Comparison of ENCODE assay signal across 1 fruit fly cellular context in genomic region chr3R:31687782-31688181, dm6.
A peak's percentile ranks its signal among the peaks of the same experiment; 100 is the strongest.
TF ChIP-seq lines count a peak whose summit lies in the region.

No protein-coding gene starts in this region.

TF ChIP-seq in whole organism, embryonic, 481 proteins besides CTCF, POLR2A, EP300 and RAD21 (continued from another document and continues in another):
- TF ChIP-seq CG9437 (GFP tag; optimal IDR thresholded peaks at IDR 0.05; lab: Kevin White, UChicago) = no peak
- no peak for TF ChIP-seq Dp (GFP tag; optimal IDR thresholded peaks at IDR 0.05; lab: Kevin White, UChicago)
- no peak for TF ChIP-seq CG15479 (GFP tag; optimal IDR thresholded peaks at IDR 0.05; lab: Kevin White, UChicago)
- peak; percentile 32 for TF ChIP-seq CG17359 (tag; optimal IDR thresholded peaks at IDR 0.05; lab: Kevin White, UChicago)
- no peak for TF ChIP-seq Poxn (GFP tag; IDR thresholded peaks at IDR 0.05; lab: Robert Waterston, UW)
- no peak for TF ChIP-seq Neu2 (GFP tag; optimal IDR thresholded peaks at IDR 0.05; lab: Kevin White, UChicago; ENCODE audit: borderline replicate concordance)
- no peak for TF ChIP-seq HLH54F (GFP tag; optimal IDR thresholded peaks at IDR 0.05; lab: Kevin White, UChicago)
- TF ChIP-seq nom (GFP tag; optimal IDR thresholded peaks at IDR 0.05; lab: Kevin White, UChicago) = no peak
- TF ChIP-seq hbn (GFP tag; IDR thresholded peaks at IDR 0.05; lab: Robert Waterston, UW; ENCODE audit: partially characterized antibody) = no peak
- TF ChIP-seq Fer3 (tag; optimal IDR thresholded peaks at IDR 0.05; lab: Kevin White, UChicago) = no peak
- no peak for TF ChIP-seq CG11695 (GFP tag; IDR thresholded peaks at IDR 0.05; lab: Robert Waterston, UW)
- TF ChIP-seq Myb (GFP tag; optimal IDR thresholded peaks at IDR 0.05; lab: Kevin White, UChicago) = no peak
- TF ChIP-seq sqz (GFP tag; optimal IDR thresholded peaks at IDR 0.05; lab: Kevin White, UChicago) = no peak
- peak; percentile 69 for TF ChIP-seq vvl (GFP tag; IDR thresholded peaks at IDR 0.05; lab: Robert Waterston, UW)
- TF ChIP-seq Dip3 (GFP tag; optimal IDR thresholded peaks at IDR 0.05; lab: Kevin White, UChicago) = no peak
- TF ChIP-seq CG2712 (tag; optimal IDR thresholded peaks at IDR 0.05; lab: Kevin White, UChicago) = peak; percentile 50
- TF ChIP-seq CG4282 (GFP tag; optimal IDR thresholded peaks at IDR 0.05; lab: Kevin White, UChicago) = no peak
- no peak for TF ChIP-seq zen2 (GFP tag; IDR thresholded peaks at IDR 0.05; lab: Robert Waterston, UW; ENCODE audit: partially characterized antibody)
- peak; percentile 5 for TF ChIP-seq Nf-YB (GFP tag; optimal IDR thresholded peaks at IDR 0.05; lab: Kevin White, UChicago)
- TF ChIP-seq MBD-R2 (GFP tag; IDR thresholded peaks at IDR 0.05; lab: Robert Waterston, UW) = no peak
- TF ChIP-seq PHDP (tag; optimal IDR thresholded peaks at IDR 0.05; lab: Kevin White, UChicago) = peak; percentile 31
- TF ChIP-seq CG30403 (GFP tag; optimal IDR thresholded peaks at IDR 0.05; lab: Kevin White, UChicago) = peak; percentile 55
- no peak for TF ChIP-seq lilli (GFP tag; optimal IDR thresholded peaks at IDR 0.05; lab: Kevin White, UChicago)
- TF ChIP-seq CG8089 (GFP tag; optimal IDR thresholded peaks at IDR 0.05; lab: Kevin White, UChicago) = peak; percentile 22
- no peak for TF ChIP-seq CG8281 (tag; optimal IDR thresholded peaks at IDR 0.05; lab: Kevin White, UChicago)
- TF ChIP-seq Elba2 (GFP tag; optimal IDR thresholded peaks at IDR 0.05; lab: Kevin White, UChicago) = no peak
- TF ChIP-seq CG8765 (GFP tag; IDR thresholded peaks at IDR 0.05; lab: Robert Waterston, UW) = no peak
- no peak for TF ChIP-seq CG1647 (GFP tag; optimal IDR thresholded peaks at IDR 0.05; lab: Kevin White, UChicago)
- TF ChIP-seq CG16863 (GFP tag; optimal IDR thresholded peaks at IDR 0.05; lab: Kevin White, UChicago) = peak; percentile 47
- no peak for TF ChIP-seq CG9727 (GFP tag; optimal IDR thresholded peaks at IDR 0.05; lab: Kevin White, UChicago)
- no peak for TF ChIP-seq Stat92E (GFP tag; optimal IDR thresholded peaks at IDR 0.05; lab: Kevin White, UChicago)
- TF ChIP-seq CG2120 (GFP tag; optimal IDR thresholded peaks at IDR 0.05; lab: Kevin White, UChicago) = no peak
- TF ChIP-seq dimm (GFP tag; IDR thresholded peaks at IDR 0.05; lab: Robert Waterston, UW) = no peak
- no peak for TF ChIP-seq knrl (GFP tag; IDR thresholded peaks at IDR 0.05; lab: Robert Waterston, UW; ENCODE audit: partially characterized antibody)
- TF ChIP-seq Mad (GFP tag; optimal IDR thresholded peaks at IDR 0.05; lab: Kevin White, UChicago) = no peak
- no peak for TF ChIP-seq fu2 (GFP tag; optimal IDR thresholded peaks at IDR 0.05; lab: Kevin White, UChicago)
- no peak for TF ChIP-seq bigmax (GFP tag; optimal IDR thresholded peaks at IDR 0.05; lab: Kevin White, UChicago)
- TF ChIP-seq ttk (GFP tag; IDR thresholded peaks at IDR 0.05; lab: Robert Waterston, UW) = peak; percentile 62; the same call in 1 of the 2 replicates
- peak; percentile 15; the same call in 1 of the 2 replicates for TF ChIP-seq CG10366 (GFP tag; IDR thresholded peaks at IDR 0.05; lab: Robert Waterston, UW)
- no peak for TF ChIP-seq CG16779 (GFP tag; IDR thresholded peaks at IDR 0.05; lab: Robert Waterston, UW)
- TF ChIP-seq peb (GFP tag; IDR thresholded peaks at IDR 0.05; lab: Robert Waterston, UW) = no peak
- peak; percentile 49 for TF ChIP-seq chn (GFP tag; optimal IDR thresholded peaks at IDR 0.05; lab: Kevin White, UChicago)
- no peak for TF ChIP-seq hkb (optimal IDR thresholded peaks at IDR 0.05; lab: Kevin White, UChicago)
- TF ChIP-seq hkb (GFP tag; IDR thresholded peaks at IDR 0.05; lab: Robert Waterston, UW) = no peak
- peak; percentile 28 for TF ChIP-seq CG4820 (GFP tag; optimal IDR thresholded peaks at IDR 0.05; lab: Kevin White, UChicago)
- no peak for TF ChIP-seq CG11247 (GFP tag; IDR thresholded peaks at IDR 0.05; lab: Robert Waterston, UW)
- TF ChIP-seq D19B (GFP tag; optimal IDR thresholded peaks at IDR 0.05; lab: Kevin White, UChicago) = no peak
- no peak for TF ChIP-seq CG9215 (GFP tag; IDR thresholded peaks at IDR 0.05; lab: Robert Waterston, UW)
- no peak for TF ChIP-seq CG10274 (GFP tag; optimal IDR thresholded peaks at IDR 0.05; lab: Kevin White, UChicago)
- TF ChIP-seq usp (GFP tag; optimal IDR thresholded peaks at IDR 0.05; lab: Kevin White, UChicago) = no peak
- TF ChIP-seq bbx (GFP tag; IDR thresholded peaks at IDR 0.05; lab: Robert Waterston, UW; ENCODE audit: partially characterized antibody) = 0 out of 2 replicates have a peak, but pooled peaks have one; percentile 21
- TF ChIP-seq CG7372 (GFP tag; IDR thresholded peaks at IDR 0.05; lab: Robert Waterston, UW) = no peak
- TF ChIP-seq CG6689 (GFP tag; IDR thresholded peaks at IDR 0.05; lab: Robert Waterston, UW) = peak; percentile 37; the same call in 1 of the 2 replicates
- TF ChIP-seq aop (GFP tag; IDR thresholded peaks at IDR 0.05; lab: Robert Waterston, UW) = no peak
- no peak for TF ChIP-seq CG9797 (GFP tag; optimal IDR thresholded peaks at IDR 0.05; lab: Kevin White, UChicago)
- TF ChIP-seq gce (GFP tag; IDR thresholded peaks at IDR 0.05; lab: Robert Waterston, UW) = 0 out of 3 replicates have a peak, but pooled peaks have one; percentile 26
- no peak for TF ChIP-seq pzg (GFP tag; optimal IDR thresholded peaks at IDR 0.05; lab: Kevin White, UChicago)
- TF ChIP-seq repo (GFP tag; optimal IDR thresholded peaks at IDR 0.05; lab: Kevin White, UChicago) = no peak
- TF ChIP-seq corto (GFP tag; optimal IDR thresholded peaks at IDR 0.05; lab: Kevin White, UChicago) = no peak
- TF ChIP-seq emc (GFP tag; optimal IDR thresholded peaks at IDR 0.05; lab: Kevin White, UChicago) = no peak
- TF ChIP-seq CG32772 (GFP tag; IDR thresholded peaks at IDR 0.05; lab: Robert Waterston, UW) = peak; percentile 62; the same call in 1 of the 2 replicates
- TF ChIP-seq CG32532 (GFP tag; IDR thresholded peaks at IDR 0.05; lab: Robert Waterston, UW) = no peak
- TF ChIP-seq nerfin-2 (GFP tag; IDR thresholded peaks at IDR 0.05; lab: Robert Waterston, UW; ENCODE audit: partially characterized antibody) = no peak
- TF ChIP-seq CG11456 (GFP tag; IDR thresholded peaks at IDR 0.05; lab: Robert Waterston, UW) = no peak
- TF ChIP-seq nerfin-1 (tag; optimal IDR thresholded peaks at IDR 0.05; lab: Kevin White, UChicago) = no peak
- no peak for TF ChIP-seq CG2116 (GFP tag; optimal IDR thresholded peaks at IDR 0.05; lab: Kevin White, UChicago)
- no peak for TF ChIP-seq abd-A (tag; optimal IDR thresholded peaks at IDR 0.05; lab: Kevin White, UChicago)
- TF ChIP-seq disco-r (GFP tag; optimal IDR thresholded peaks at IDR 0.05; lab: Kevin White, UChicago) = peak; percentile 1
- no peak for TF ChIP-seq CG12071 (GFP tag; optimal IDR thresholded peaks at IDR 0.05; lab: Kevin White, UChicago)
- no peak for TF ChIP-seq Ravus (GFP tag; IDR thresholded peaks at IDR 0.05; lab: Robert Waterston, UW)
- TF ChIP-seq CG9876 (GFP tag; optimal IDR thresholded peaks at IDR 0.05; lab: Kevin White, UChicago) = no peak
- TF ChIP-seq CG17829 (tag; optimal IDR thresholded peaks at IDR 0.05; lab: Kevin White, UChicago) = peak; percentile 55
- peak; percentile 90 for TF ChIP-seq Med (GFP tag; lab: Kevin White, UChicago)
- TF ChIP-seq CG4404 (GFP tag; IDR thresholded peaks at IDR 0.05; lab: Robert Waterston, UW) = no peak
- peak; percentile 42 for TF ChIP-seq phol (tag; optimal IDR thresholded peaks at IDR 0.05; lab: Kevin White, UChicago)
- TF ChIP-seq CG2199 (GFP tag; IDR thresholded peaks at IDR 0.05; lab: Robert Waterston, UW) = no peak
- peak; percentile 13 for TF ChIP-seq Chrac-16 (GFP tag; optimal IDR thresholded peaks at IDR 0.05; lab: Kevin White, UChicago)
- no peak for TF ChIP-seq maf-S (GFP tag; optimal IDR thresholded peaks at IDR 0.05; lab: Kevin White, UChicago)
- peak; percentile 32; the same call in 1 of the 2 replicates for TF ChIP-seq lmd (GFP tag; IDR thresholded peaks at IDR 0.05; lab: Robert Waterston, UW)
- peak; percentile 57 for TF ChIP-seq Ssrp (tag; optimal IDR thresholded peaks at IDR 0.05; lab: Kevin White, UChicago)
- TF ChIP-seq H2.0 (GFP tag; IDR thresholded peaks at IDR 0.05; lab: Robert Waterston, UW) = peak; percentile 21; the same call in 1 of the 2 replicates
- peak; percentile 31 for TF ChIP-seq bcd (GFP tag; optimal IDR thresholded peaks at IDR 0.05; lab: Kevin White, UChicago)
- no peak for TF ChIP-seq exex (tag; optimal IDR thresholded peaks at IDR 0.05; lab: Kevin White, UChicago)
- TF ChIP-seq CG10979 (tag; optimal IDR thresholded peaks at IDR 0.05; lab: Kevin White, UChicago) = peak; percentile 52
- TF ChIP-seq cad (GFP tag; optimal IDR thresholded peaks at IDR 0.05; lab: Kevin White, UChicago) = no peak
- TF ChIP-seq so (GFP tag; IDR thresholded peaks at IDR 0.05; lab: Robert Waterston, UW) = no peak
- no peak for TF ChIP-seq CG8290 (GFP tag; optimal IDR thresholded peaks at IDR 0.05; lab: Kevin White, UChicago)
- TF ChIP-seq CG8290 (tag; optimal IDR thresholded peaks at IDR 0.05; lab: Kevin White, UChicago) = no peak
- no peak for TF ChIP-seq Taf1 (GFP tag; IDR thresholded peaks at IDR 0.05; lab: Robert Waterston, UW)
- no peak for TF ChIP-seq CG18476 (GFP tag; optimal IDR thresholded peaks at IDR 0.05; lab: Kevin White, UChicago)
- no peak for TF ChIP-seq CkIIα-i1 (GFP tag; IDR thresholded peaks at IDR 0.05; lab: Robert Waterston, UW)
- no peak for TF ChIP-seq pros (GFP tag; optimal IDR thresholded peaks at IDR 0.05; lab: Kevin White, UChicago)
- no peak for TF ChIP-seq Max (GFP tag; optimal IDR thresholded peaks at IDR 0.05; lab: Kevin White, UChicago)
- TF ChIP-seq CG6854 (GFP tag; optimal IDR thresholded peaks at IDR 0.05; lab: Kevin White, UChicago) = no peak
- TF ChIP-seq wor (GFP tag; IDR thresholded peaks at IDR 0.05; lab: Robert Waterston, UW) = peak; percentile 56; the same call in 1 of the 2 replicates
- no peak for TF ChIP-seq CG10654 (GFP tag; optimal IDR thresholded peaks at IDR 0.05; lab: Kevin White, UChicago)
- no peak for TF ChIP-seq org-1 (GFP tag; optimal IDR thresholded peaks at IDR 0.05; lab: Kevin White, UChicago)
- peak; percentile 64 for TF ChIP-seq Sox102F (GFP tag; optimal IDR thresholded peaks at IDR 0.05; lab: Kevin White, UChicago)
- TF ChIP-seq CG3838 (GFP tag; optimal IDR thresholded peaks at IDR 0.05; lab: Kevin White, UChicago) = no peak
- TF ChIP-seq Sox100B (GFP tag; optimal IDR thresholded peaks at IDR 0.05; lab: Kevin White, UChicago) = no peak
- TF ChIP-seq trem (tag; optimal IDR thresholded peaks at IDR 0.05; lab: Kevin White, UChicago) = peak; percentile 15
- no peak for TF ChIP-seq CG13624 (GFP tag; optimal IDR thresholded peaks at IDR 0.05; lab: Kevin White, UChicago)
- no peak for TF ChIP-seq Atf-2 (GFP tag; optimal IDR thresholded peaks at IDR 0.05; lab: Kevin White, UChicago)
- peak; percentile 61 for TF ChIP-seq unpg (GFP tag; optimal IDR thresholded peaks at IDR 0.05; lab: Kevin White, UChicago)
- no peak for TF ChIP-seq jing (GFP tag; optimal IDR thresholded peaks at IDR 0.05; lab: Kevin White, UChicago)
- TF ChIP-seq az2 (GFP tag; optimal IDR thresholded peaks at IDR 0.05; lab: Kevin White, UChicago) = peak; percentile 60
- no peak for TF ChIP-seq cg (GFP tag; optimal IDR thresholded peaks at IDR 0.05; lab: Kevin White, UChicago)
- TF ChIP-seq ERR (GFP tag; optimal IDR thresholded peaks at IDR 0.05; lab: Kevin White, UChicago) = no peak
- TF ChIP-seq crol (GFP tag; IDR thresholded peaks at IDR 0.05; lab: Robert Waterston, UW) = no peak
- TF ChIP-seq chif (GFP tag; optimal IDR thresholded peaks at IDR 0.05; lab: Kevin White, UChicago) = peak; percentile 6 to 65
- TF ChIP-seq en (GFP tag; optimal IDR thresholded peaks at IDR 0.05; lab: Kevin White, UChicago) = no peak
- TF ChIP-seq Antp (GFP tag; optimal IDR thresholded peaks at IDR 0.05; lab: Kevin White, UChicago) = peak; percentile 20
- TF ChIP-seq HmgD (GFP tag; optimal IDR thresholded peaks at IDR 0.05; lab: Kevin White, UChicago) = no peak
- no peak for TF ChIP-seq Bteb2 (GFP tag; optimal IDR thresholded peaks at IDR 0.05; lab: Kevin White, UChicago)
- no peak for TF ChIP-seq Dip2 (GFP tag; IDR thresholded peaks at IDR 0.05; lab: Robert Waterston, UW)
- no peak for TF ChIP-seq danr (GFP tag; IDR thresholded peaks at IDR 0.05; lab: Robert Waterston, UW)
- TF ChIP-seq Vsx1 (GFP tag; optimal IDR thresholded peaks at IDR 0.05; lab: Kevin White, UChicago) = no peak
- no peak for TF ChIP-seq CG17912 (GFP tag; optimal IDR thresholded peaks at IDR 0.05; lab: Kevin White, UChicago)
- peak; percentile 33 for TF ChIP-seq CG10209 (GFP tag; optimal IDR thresholded peaks at IDR 0.05; lab: Kevin White, UChicago)
- TF ChIP-seq CG5245 (GFP tag; optimal IDR thresholded peaks at IDR 0.05; lab: Kevin White, UChicago) = no peak
- no peak for TF ChIP-seq CG6175 (GFP tag; IDR thresholded peaks at IDR 0.05; lab: Robert Waterston, UW)
- TF ChIP-seq pum (GFP tag; optimal IDR thresholded peaks at IDR 0.05; lab: Kevin White, UChicago) = peak; percentile 48
- no peak for TF ChIP-seq gsb (GFP tag; IDR thresholded peaks at IDR 0.05; lab: Robert Waterston, UW)
- TF ChIP-seq sima (GFP tag; optimal IDR thresholded peaks at IDR 0.05; lab: Kevin White, UChicago) = no peak
- TF ChIP-seq luna (GFP tag; optimal IDR thresholded peaks at IDR 0.05; lab: Kevin White, UChicago) = no peak
- TF ChIP-seq CG8359 (GFP tag; optimal IDR thresholded peaks at IDR 0.05; lab: Kevin White, UChicago; ENCODE audit: borderline replicate concordance) = no peak
- TF ChIP-seq CG2889 (GFP tag; IDR thresholded peaks at IDR 0.05; lab: Robert Waterston, UW) = no peak
- TF ChIP-seq CG7357 (GFP tag; IDR thresholded peaks at IDR 0.05; lab: Robert Waterston, UW) = no peak
- TF ChIP-seq CG15269 (tag; optimal IDR thresholded peaks at IDR 0.05; lab: Kevin White, UChicago) = no peak
- TF ChIP-seq CG33557 (GFP tag; optimal IDR thresholded peaks at IDR 0.05; lab: Kevin White, UChicago) = no peak
- peak; percentile 7 for TF ChIP-seq Deaf1 (tag; optimal IDR thresholded peaks at IDR 0.05; lab: Kevin White, UChicago)
- TF ChIP-seq Mes4 (GFP tag; optimal IDR thresholded peaks at IDR 0.05; lab: Kevin White, UChicago) = peak; percentile 21
- TF ChIP-seq CG4424 (GFP tag; optimal IDR thresholded peaks at IDR 0.05; lab: Kevin White, UChicago) = no peak
- TF ChIP-seq chm (GFP tag; IDR thresholded peaks at IDR 0.05; lab: Robert Waterston, UW) = peak; percentile 69; the same call in 1 of the 2 replicates
- TF ChIP-seq gcm2 (GFP tag; optimal IDR thresholded peaks at IDR 0.05; lab: Kevin White, UChicago) = no peak
- no peak for TF ChIP-seq Asciz (GFP tag; optimal IDR thresholded peaks at IDR 0.05; lab: Kevin White, UChicago)
- no peak for TF ChIP-seq CG9932 (GFP tag; IDR thresholded peaks at IDR 0.05; lab: Robert Waterston, UW)
